Worm (Caenorhabditis elegans): Measurements from ENCODE around the gene Y39H10B.2.

Y39H10B.2 gene

DNA sequence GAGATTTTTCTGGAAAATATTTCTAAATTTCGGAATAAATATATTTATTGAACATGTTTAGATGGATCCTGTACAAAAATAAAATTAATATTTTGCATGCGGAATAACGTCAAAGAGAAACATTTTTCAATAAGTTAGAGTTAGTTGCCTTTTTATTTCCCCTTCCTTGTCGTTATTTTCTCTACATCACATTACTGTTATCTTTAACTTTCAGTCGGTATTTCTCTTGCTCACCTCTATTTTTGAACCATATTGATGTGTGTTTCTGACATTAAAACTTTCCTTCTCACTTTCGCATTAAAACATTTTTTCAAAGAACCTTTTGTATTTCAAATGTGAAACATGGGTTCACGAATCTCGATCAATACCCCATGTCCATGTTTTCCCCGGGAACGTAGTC, 1.9 kb downstream of the Y39H10B.2 start, which contains the start of gene Y39H10B.3:
Gene Y39H10B.3, plus strand, starts transcription at position 301 of the 400 bp plus-strand sequence.
- TF ChIP-seq pes-1 (GFP tag; IDR thresholded peaks at IDR 0.05) (no peak), aly-1 (tag; optimal IDR thresholded peaks at IDR 0.05) (no peak), hmg-4 (GFP tag; optimal IDR thresholded peaks at IDR 0.05) (no peak), F13C5.2 (tag; optimal IDR thresholded peaks at IDR 0.05) (no peak), tra-4 (tag; optimal IDR thresholded peaks at IDR 0.05) (no peak), B0310.2 (tag; optimal IDR thresholded peaks at IDR 0.05) (no peak), ets-7 (tag; optimal IDR thresholded peaks at IDR 0.05) (no peak), flt-1 (GFP tag; IDR thresholded peaks at IDR 0.05) (no peak), tbx-37 (GFP tag; conservative IDR thresholded peaks at IDR 0.05) (no peak), tbx-11 (GFP tag; IDR thresholded peaks at IDR 0.05) (no peak)

DNA sequence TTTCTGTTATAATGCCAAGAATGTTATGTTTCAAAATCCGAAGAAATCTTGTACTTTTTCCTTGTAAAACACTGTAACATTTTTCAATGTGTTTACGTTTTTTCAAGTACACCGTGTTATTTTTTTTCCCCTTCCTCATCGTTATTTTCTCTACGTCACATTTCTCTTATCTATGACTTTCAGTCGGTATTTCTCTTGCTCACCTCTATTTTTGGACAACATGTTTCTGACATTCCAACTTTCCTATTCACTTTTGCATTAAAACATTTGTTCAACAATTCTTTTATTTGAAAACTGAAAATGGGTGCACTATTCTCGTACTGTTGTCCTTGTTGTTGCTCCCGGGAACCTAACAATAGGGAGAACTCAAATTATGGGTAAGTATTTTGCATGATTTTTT, 4.5 kb downstream of the Y39H10B.2 start, which contains the start of gene pals-33:
Gene pals-33, plus strand, starts transcription at position 301 of the 400 bp plus-strand sequence.
- TF ChIP-seq scrt-1 (GFP tag; IDR thresholded peaks at IDR 0.05) (no peak), sea-1 (GFP tag; conservative IDR thresholded peaks at IDR 0.05) (no peak), aly-1 (tag; optimal IDR thresholded peaks at IDR 0.05) (no peak), hmg-4 (GFP tag; optimal IDR thresholded peaks at IDR 0.05) (no peak), hnd-1 (tag; optimal IDR thresholded peaks at IDR 0.05) (no peak), tbx-11 (GFP tag; IDR thresholded peaks at IDR 0.05) (no peak), B0310.2 (tag; optimal IDR thresholded peaks at IDR 0.05) (no peak), tra-4 (tag; optimal IDR thresholded peaks at IDR 0.05) (no peak), ama-1 (optimal IDR thresholded peaks at IDR 0.05) (no peak), tbx-37 (GFP tag; conservative IDR thresholded peaks at IDR 0.05) (no peak), hmbx-1 (tag; optimal IDR thresholded peaks at IDR 0.05) (no peak)

DNA sequence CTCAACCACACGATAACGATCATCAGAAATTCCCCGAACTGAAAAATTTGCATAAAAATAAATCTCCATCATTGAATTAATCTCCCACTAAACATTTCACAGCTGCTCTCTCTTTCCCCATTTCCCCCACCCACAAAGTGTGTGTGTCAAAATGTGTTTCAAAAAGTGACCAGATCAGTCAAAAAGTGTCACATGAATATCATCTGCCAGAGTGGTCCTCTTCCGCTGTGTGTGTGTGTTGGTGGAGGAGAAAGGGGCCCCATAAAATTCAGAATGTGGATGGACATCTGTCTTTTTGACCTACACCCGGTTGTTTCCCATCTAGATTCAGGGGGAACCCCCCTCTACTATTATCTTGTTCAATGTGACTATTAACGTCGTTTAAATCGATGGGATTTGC, 8.6 kb downstream of the Y39H10B.2 start:
- TF ChIP-seq ceh-36 (tag; optimal IDR thresholded peaks at IDR 0.05): no peak

DNA sequence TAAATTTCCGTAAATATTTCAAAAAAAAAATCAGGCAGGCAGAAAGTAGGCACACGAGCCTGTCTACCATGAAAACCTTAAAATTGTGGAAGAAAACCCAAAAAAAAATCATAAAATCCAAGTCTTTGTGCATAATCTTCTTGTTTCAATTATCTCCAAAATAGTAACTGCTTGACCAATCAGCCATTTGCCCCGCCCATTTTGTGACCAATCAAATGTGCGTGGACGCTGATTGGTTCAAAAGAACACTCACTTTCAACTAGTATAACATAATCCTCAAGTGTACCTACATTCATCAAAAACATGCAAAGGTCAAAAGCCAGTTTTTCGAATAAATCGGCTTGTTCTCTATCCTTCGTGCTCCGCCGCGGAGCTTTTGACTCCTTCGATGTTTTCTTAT, 9.9 kb downstream of the Y39H10B.2 start:
- no peak for TF ChIP-seq tra-4 (tag; optimal IDR thresholded peaks at IDR 0.05)
- no peak for TF ChIP-seq pes-1 (GFP tag; IDR thresholded peaks at IDR 0.05)

DNA sequence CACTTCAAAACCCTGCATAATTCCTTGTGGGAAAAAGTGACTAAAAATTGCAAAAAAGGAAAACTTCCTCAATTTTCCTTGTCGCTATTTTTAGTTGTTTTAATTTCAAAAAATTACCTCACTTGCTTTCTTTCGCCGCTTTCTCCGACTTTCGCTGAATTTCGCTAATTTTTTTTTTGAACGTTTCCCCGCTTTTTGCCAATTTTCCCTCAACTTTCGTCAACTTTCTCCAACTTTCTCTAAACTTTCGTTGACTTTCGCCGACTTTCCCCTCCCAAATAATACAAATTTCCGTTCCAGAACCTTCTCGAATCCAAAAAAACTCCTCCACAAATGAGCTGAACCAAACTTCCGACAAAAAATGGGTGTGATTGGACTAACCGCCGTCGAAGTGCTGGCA, 14.0 kb downstream of the Y39H10B.2 start, which contains the start of gene W08A12.3:
Gene W08A12.3, plus strand, starts transcription at position 301 of the 400 bp plus-strand sequence.
- TF ChIP-seq tbx-37 (GFP tag; conservative IDR thresholded peaks at IDR 0.05) (no peak), ceh-13 (GFP tag; optimal IDR thresholded peaks at IDR 0.05) (no peak), aly-1 (tag; optimal IDR thresholded peaks at IDR 0.05) (no peak), hmbx-1 (tag; optimal IDR thresholded peaks at IDR 0.05) (no peak), B0310.2 (tag; optimal IDR thresholded peaks at IDR 0.05) (no peak), ets-7 (tag; optimal IDR thresholded peaks at IDR 0.05) (no peak), scrt-1 (GFP tag; IDR thresholded peaks at IDR 0.05) (no peak), ama-1 (optimal IDR thresholded peaks at IDR 0.05) (no peak), hmg-4 (GFP tag; optimal IDR thresholded peaks at IDR 0.05) (no peak), F13C5.2 (tag; optimal IDR thresholded peaks at IDR 0.05) (no peak), pes-1 (GFP tag; IDR thresholded peaks at IDR 0.05) (no peak), hnd-1 (tag; optimal IDR thresholded peaks at IDR 0.05) (no peak), flt-1 (GFP tag; IDR thresholded peaks at IDR 0.05) (no peak), ceh-36 (tag; optimal IDR thresholded peaks at IDR 0.05) (no peak), sea-1 (GFP tag; conservative IDR thresholded peaks at IDR 0.05) (no peak), tbx-11 (GFP tag; IDR thresholded peaks at IDR 0.05) (no peak)

DNA sequence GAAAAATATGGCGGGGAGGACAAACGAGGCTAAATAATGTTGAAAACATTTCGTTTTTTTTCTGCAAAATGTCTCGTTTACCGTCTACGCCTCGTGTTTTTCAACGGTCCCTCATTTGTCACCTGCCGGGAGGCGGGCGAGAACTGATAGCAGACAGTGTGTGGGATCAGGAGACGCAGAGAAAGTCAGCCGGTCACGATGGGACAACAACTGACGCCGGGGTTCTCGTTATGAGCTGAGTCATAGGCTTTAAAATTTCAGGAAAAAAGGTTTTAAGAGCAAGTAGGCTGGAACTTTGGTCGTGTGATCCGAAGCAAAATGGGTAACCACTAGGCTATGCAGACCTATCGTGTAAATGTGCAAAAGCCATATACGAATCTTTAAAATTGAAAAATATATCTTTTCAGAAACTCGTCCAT, 17.2 kb downstream of the Y39H10B.2 start, which contains the start of gene W08A12.2:
Gene W08A12.2, minus strand, starts transcription at position 103 of the 419 bp plus-strand sequence.
- TF ChIP-seq tbx-37 (GFP tag; conservative IDR thresholded peaks at IDR 0.05): no peak
- no peak for TF ChIP-seq scrt-1 (GFP tag; IDR thresholded peaks at IDR 0.05)
- TF ChIP-seq F13C5.2 (tag; optimal IDR thresholded peaks at IDR 0.05): no peak
- TF ChIP-seq hmg-4 (GFP tag; optimal IDR thresholded peaks at IDR 0.05): no peak
- TF ChIP-seq sea-1 (GFP tag; conservative IDR thresholded peaks at IDR 0.05): no peak
- no peak for TF ChIP-seq ets-7 (tag; optimal IDR thresholded peaks at IDR 0.05)
- no peak for TF ChIP-seq hmbx-1 (tag; optimal IDR thresholded peaks at IDR 0.05)
- TF ChIP-seq pes-1 (GFP tag; IDR thresholded peaks at IDR 0.05): no peak
- TF ChIP-seq aly-1 (tag; optimal IDR thresholded peaks at IDR 0.05): no peak
- no peak for TF ChIP-seq flt-1 (GFP tag; IDR thresholded peaks at IDR 0.05)
- no peak for TF ChIP-seq ama-1 (optimal IDR thresholded peaks at IDR 0.05)
- TF ChIP-seq ceh-36 (tag; optimal IDR thresholded peaks at IDR 0.05): no peak
- TF ChIP-seq tbx-11 (GFP tag; IDR thresholded peaks at IDR 0.05): no peak
- TF ChIP-seq B0310.2 (tag; optimal IDR thresholded peaks at IDR 0.05): no peak
- no peak for TF ChIP-seq ceh-13 (GFP tag; optimal IDR thresholded peaks at IDR 0.05)

DNA sequence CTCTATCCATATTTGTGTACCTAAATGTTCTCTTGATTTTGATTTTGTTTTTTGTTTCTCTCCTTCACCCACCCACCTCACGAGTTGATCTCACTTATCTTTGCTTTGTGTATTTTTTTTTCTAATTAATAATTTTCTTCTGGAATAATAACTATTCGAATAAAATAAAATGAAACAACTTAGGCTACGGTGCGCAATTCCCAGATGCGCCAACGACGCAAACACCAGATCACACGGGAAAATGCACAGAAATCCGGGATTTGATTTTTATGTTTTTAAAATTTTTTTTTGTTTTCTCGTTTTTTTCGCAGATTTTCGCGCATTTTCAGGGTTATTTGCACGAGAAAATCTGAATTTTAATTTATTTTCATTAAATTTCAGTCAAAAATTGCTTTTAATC, 17.7 kb downstream of the Y39H10B.2 start:
- TF ChIP-seq F13C5.2 (tag; optimal IDR thresholded peaks at IDR 0.05): no peak
- no peak for TF ChIP-seq scrt-1 (GFP tag; IDR thresholded peaks at IDR 0.05)
- no peak for TF ChIP-seq tbx-11 (GFP tag; IDR thresholded peaks at IDR 0.05)
- no peak for TF ChIP-seq ceh-13 (GFP tag; optimal IDR thresholded peaks at IDR 0.05)

DNA sequence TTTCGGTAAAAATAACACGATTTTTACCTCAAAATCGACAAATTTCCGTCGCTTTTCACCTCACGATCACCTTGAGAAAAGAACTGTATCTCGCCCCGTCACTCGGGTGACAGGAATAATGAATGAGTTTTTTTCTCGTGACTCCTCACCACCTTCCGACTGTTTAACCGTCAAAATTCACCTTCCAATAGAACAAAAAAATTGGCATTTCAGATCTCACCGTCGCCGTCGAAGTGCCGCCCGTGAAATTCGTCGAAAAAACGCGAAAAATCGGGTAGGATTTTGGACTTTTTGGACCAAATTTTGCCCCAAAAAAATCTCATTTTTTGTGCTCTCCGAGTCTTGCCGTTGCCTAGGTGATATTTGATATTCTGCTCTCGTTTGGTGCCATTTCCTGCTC, 18.3 kb downstream of the Y39H10B.2 start, which contains the start of gene unc-132:
Gene unc-132, plus strand, starts transcription at position 208 of the 400 bp plus-strand sequence.
- no peak for TF ChIP-seq hmg-4 (GFP tag; optimal IDR thresholded peaks at IDR 0.05)
- no peak for TF ChIP-seq aly-1 (tag; optimal IDR thresholded peaks at IDR 0.05)
- no peak for TF ChIP-seq tbx-37 (GFP tag; conservative IDR thresholded peaks at IDR 0.05)
- TF ChIP-seq tbx-11 (GFP tag; IDR thresholded peaks at IDR 0.05): no peak
- TF ChIP-seq flt-1 (GFP tag; IDR thresholded peaks at IDR 0.05): no peak
- TF ChIP-seq F13C5.2 (tag; optimal IDR thresholded peaks at IDR 0.05): no peak
- TF ChIP-seq scrt-1 (GFP tag; IDR thresholded peaks at IDR 0.05): no peak
- TF ChIP-seq hmbx-1 (tag; optimal IDR thresholded peaks at IDR 0.05): no peak
- TF ChIP-seq pes-1 (GFP tag; IDR thresholded peaks at IDR 0.05): no peak
- no peak for TF ChIP-seq hnd-1 (tag; optimal IDR thresholded peaks at IDR 0.05)
- TF ChIP-seq tra-4 (tag; optimal IDR thresholded peaks at IDR 0.05): no peak
- TF ChIP-seq sea-1 (GFP tag; conservative IDR thresholded peaks at IDR 0.05): no peak
- TF ChIP-seq ceh-13 (GFP tag; optimal IDR thresholded peaks at IDR 0.05): no peak
- TF ChIP-seq ets-7 (tag; optimal IDR thresholded peaks at IDR 0.05): no peak
- TF ChIP-seq B0310.2 (tag; optimal IDR thresholded peaks at IDR 0.05): no peak
- no peak for TF ChIP-seq ama-1 (optimal IDR thresholded peaks at IDR 0.05)
- no peak for TF ChIP-seq ceh-36 (tag; optimal IDR thresholded peaks at IDR 0.05)
